Fruit fly (Drosophila melanogaster): ENCODE results near the gene Syx17.

The Syx17 gene

DNA sequence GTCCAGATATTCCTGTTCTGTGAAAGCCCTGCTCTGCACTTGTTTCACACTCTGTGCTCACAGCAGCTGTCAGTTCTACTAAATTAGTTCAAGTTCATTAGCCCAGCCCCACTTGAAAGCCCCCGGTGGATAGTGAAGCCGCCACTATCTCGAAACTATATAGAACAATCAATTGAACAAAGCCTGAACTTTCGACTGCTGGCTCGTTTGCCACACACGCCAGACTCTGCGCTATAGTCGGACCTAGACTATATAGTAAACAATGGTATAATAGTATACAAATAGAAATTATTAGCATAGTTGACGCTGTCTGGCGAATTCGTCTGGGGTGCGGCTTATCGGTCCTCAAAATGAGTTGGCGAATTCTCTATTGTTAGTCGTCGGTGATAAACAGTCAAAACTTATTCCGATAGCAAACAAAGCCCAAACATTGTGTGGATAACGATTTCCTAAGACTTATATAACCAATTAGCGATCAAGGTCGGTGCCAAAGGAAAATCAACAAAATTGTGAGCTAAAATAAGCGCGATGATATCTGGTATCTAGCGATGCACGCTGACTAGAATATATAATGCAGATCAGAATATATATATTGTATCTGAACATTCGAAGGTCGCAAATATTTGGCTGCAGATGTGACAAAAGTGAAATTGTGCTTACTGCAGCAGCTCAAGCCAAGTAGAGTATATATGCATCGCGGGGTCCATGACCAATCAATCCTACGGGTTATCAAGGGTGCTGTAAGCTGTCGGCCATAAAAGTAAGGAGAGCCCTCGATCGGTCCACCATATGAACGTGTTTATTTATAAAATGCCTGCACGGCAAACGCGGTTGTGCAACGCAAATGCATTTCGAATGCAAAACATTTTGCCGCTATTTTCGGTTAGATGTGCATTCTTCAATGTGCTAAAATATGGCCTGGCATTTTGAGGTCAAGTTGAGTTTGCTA, 12.3 kb downstream of the Syx17 start:
- no peak for TF ChIP-seq CG17801 (GFP tag; optimal IDR thresholded peaks at IDR 0.05; ENCODE audit: partially characterized antibody)

DNA sequence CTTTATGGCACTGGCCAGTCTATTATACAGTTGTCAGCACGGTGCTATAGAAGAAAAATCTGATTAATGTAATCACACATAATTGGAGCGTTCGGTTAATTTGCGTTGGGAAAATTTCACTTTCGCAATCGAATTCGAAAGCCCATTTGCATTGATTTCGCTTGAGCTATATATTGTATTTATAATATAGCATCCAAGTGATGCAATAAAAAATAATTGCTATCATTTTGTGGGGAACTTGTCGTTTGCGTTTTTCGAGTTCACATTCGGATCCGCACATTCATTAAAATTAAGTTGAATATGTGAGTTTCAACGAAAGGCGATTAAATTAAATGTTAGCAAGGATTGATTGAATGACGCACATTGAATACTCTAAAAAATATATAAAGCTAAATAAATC, 13.8 kb downstream of the Syx17 start:
- TF ChIP-seq CG17801 (GFP tag; optimal IDR thresholded peaks at IDR 0.05; ENCODE audit: partially characterized antibody) = no peak

DNA sequence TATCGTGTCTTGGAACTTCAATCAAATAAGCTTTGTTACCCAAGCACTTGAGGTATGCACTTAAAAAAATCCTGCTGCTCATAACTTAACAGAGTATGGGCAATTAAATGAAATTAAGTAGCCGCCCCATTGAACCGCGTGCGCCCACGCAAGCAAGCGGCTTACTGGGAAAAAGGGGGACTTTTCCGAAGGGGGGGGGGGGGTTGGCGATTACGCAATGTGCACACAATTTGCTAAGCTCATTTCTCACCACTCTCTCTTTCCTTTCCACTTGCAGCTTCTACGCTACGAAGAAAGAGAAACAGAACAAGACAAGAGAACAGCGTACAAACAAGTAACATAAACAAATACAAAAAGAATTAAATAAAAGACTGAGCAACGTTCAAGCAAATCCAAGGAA, 14.3 kb downstream of the Syx17 start:
- TF ChIP-seq CG17801 (GFP tag; optimal IDR thresholded peaks at IDR 0.05; ENCODE audit: partially characterized antibody) = no peak

DNA sequence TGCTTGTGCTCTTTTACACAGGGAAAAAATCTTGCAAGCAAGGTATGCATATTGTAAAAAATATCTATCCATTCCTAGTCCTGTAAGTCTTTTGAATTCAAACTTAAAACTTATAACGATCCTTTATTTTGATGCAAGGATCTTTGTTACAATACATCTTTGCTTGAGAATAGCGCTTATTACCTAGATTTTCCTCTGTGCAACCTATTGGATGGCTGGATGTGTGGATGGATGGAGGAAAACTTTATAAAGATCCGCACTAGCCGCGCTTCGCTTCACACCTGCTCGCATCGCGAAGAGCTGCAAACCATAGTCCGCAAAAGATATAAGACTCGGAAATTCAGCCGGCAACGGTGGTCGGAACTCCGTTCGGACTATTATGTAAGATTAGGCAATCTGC, 18.1 kb downstream of the Syx17 start, which contains the start of gene CG15020:
CG15020 (plus strand) TSS at position 301 of the 400 bp plus-strand sequence.
- TF ChIP-seq CG17801 (GFP tag; optimal IDR thresholded peaks at IDR 0.05; ENCODE audit: partially characterized antibody) = no peak

DNA sequence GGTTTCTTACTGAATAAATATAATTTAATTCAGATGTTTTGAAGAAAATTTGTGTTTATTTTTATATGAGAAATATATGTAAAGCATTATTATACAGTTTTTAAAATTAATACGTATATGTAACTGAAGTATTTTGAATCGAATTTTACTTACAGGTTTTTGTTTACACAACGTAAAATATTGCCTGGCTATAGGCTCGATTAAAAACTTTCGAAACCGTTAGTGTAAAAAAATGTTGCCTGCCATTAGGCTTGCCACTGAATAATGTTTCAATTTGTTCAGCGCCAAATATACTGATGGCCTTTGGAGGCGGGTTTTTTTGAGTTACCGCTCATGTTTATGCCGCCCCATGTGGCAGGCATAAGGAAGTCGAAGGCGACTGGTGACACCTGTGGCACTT, 23.3 kb downstream of the Syx17 start:
- TF ChIP-seq CG17801 (GFP tag; optimal IDR thresholded peaks at IDR 0.05; ENCODE audit: partially characterized antibody) = no peak

DNA sequence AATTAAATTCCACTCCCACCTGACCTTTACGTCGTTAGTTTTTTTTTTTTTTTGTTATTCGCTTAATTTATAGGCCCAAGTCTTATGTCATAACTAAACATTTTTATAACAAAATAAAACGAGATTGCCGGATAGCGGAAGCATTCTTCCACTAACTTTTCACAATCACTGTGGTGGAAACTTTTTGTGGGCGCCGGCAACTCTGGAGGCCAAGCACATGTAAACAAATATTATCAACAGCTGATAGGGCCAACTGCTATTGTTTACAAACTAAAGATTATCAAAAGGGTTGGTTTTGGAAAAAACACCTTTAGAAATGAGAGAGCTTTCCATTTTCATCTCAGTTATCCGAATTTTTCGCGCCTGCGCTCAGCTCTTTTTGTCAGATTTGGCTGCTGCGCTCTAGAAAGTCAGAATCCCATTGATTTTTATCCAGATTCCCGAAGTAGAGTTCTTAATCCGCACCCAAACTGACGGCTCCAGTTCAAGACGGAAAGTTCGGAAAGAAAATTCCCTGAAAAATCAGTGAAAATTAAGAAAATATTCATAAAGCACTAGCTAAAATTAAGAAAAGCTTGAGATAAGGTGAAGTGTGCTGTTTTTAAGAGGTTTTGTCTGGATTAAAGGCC, 25.7 kb downstream of the Syx17 start, which contains the start of gene nAChRbeta1:
nAChRbeta1 (plus strand) TSS at position 432 of the 629 bp plus-strand sequence.
- TF ChIP-seq CG17801 (GFP tag; optimal IDR thresholded peaks at IDR 0.05; ENCODE audit: partially characterized antibody) = no peak

DNA sequence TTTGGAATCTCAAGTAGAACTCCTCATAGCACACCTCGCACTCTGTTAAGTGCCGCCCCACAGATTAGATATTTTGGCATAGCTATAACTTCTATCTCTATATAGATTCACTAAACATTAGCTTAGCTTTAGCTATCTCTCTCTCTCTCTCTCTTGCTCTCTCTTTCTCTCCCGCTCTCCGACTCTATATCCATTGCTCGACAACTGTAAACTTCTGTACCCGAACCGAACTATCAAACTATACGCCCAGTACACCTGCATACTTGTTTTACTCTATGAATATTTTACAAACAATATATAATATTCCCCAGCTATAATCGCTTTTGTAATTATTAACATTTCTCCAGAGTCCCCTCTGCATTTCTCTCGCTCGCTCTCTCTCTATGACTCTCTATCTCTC, 27.0 kb downstream of the Syx17 start:
- TF ChIP-seq CG17801 (GFP tag; optimal IDR thresholded peaks at IDR 0.05; ENCODE audit: partially characterized antibody) = no peak

DNA sequence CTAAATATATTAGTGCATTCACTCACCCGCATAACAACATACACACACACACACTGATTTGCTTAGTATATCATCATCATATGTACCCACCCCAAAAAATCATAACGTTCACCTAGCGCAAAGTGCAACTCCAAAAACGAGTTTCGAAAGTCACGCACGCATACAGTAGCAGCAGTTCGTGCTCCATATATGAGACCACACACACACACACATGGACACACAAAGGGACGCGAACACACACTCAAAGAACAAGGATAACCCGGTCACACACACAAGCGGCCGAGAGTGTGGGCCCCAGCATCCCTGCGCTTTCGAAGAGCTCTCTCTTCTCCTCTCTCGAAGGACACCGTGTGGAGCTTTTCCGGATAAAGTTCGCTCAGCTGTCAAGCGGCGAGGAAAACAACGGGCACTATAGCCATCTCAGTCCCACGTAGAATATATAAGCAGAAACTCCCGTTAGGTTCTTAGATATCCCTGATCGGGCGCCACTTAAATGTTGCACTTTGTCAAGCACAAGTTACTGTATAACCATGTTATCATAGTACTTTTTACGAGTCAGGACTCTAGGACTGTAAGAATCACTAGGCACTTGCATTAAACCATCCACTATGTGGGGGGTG, 27.9 kb downstream of the Syx17 start:
- TF ChIP-seq CG17801 (GFP tag; optimal IDR thresholded peaks at IDR 0.05; ENCODE audit: partially characterized antibody) = no peak

DNA sequence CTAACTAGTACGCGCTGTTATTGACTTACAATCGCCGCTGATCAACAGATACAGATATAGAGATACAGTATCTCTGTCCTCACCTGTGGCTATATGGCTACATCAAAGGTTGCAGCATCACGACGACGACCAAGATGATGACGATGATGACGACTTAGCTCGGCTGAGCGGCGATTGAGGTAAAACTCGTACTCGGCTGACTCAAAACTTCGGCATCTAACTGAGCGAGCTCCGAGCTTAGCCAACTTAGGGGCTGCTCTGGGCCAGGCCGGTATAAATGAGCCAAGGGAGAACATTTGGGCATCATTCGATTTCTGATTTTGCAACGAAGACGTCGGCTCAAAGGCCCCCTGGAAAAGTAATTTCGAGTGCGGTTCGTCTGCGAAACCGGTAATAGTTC, 33.1 kb downstream of the Syx17 start, which contains the start of gene CG15021:
CG15021 (plus strand) TSS at position 301 of the 400 bp plus-strand sequence.
- TF ChIP-seq CG17801 (GFP tag; optimal IDR thresholded peaks at IDR 0.05; ENCODE audit: partially characterized antibody) = no peak

DNA sequence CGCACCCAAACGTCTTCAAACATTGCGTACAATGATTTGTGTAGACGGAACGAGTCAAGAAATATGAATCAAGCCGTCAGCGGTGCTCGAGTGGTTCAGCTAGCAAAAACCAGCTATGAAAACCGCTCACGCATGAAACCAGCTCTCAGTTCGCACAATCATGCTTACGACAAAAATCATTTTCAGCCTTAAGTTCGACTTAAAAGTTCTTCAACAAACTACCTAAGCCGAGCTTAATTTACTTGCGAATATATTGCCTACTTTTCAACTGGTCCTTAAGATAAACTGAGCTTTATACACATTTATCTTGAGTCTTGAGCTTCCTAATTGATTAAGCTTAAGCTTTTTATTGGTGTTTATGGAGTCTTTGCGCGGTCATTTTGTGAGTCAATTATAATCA, 36.9 kb downstream of the Syx17 start:
- TF ChIP-seq CG17801 (GFP tag; optimal IDR thresholded peaks at IDR 0.05; ENCODE audit: partially characterized antibody) = no peak

DNA sequence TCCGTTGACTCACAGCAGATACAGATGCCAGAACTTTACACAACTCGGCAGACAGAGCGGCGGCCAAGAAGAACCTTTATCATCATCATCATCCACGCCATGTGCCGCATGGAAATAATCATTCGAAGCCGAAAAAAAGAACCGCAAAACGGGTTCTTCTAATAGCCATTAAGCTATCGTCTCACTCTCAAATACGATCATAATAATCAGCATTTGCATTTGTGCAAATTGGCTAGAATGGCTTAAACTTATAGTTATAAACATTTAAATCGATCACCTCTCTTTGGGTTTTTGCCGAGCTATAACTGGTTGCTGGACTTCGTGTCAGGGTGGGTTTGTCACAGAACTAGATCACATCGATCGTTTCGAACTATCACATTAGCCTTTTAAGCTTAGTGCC, 38.9 kb downstream of the Syx17 start:
- no peak for TF ChIP-seq CG17801 (GFP tag; optimal IDR thresholded peaks at IDR 0.05; ENCODE audit: partially characterized antibody)

DNA sequence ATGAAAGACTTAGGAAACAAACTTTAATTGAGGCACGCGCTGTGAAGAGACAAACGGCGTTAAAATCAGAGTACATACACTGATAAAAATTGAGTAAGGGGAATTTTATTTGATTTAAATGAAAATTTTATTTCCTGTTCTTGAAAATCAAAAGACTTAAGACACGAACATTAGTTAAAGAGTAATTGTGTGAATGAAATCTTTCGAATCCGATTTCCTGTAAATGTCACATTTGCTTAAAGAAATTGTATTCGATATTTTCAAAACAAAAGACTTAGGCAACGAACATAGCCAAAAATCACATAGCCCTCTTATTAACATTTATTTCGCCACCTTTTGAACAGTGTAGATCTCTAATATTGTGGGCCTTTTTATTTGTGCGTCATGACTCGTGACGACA, 42.5 kb downstream of the Syx17 start:
- TF ChIP-seq CG17801 (GFP tag; optimal IDR thresholded peaks at IDR 0.05; ENCODE audit: partially characterized antibody) = no peak

DNA sequence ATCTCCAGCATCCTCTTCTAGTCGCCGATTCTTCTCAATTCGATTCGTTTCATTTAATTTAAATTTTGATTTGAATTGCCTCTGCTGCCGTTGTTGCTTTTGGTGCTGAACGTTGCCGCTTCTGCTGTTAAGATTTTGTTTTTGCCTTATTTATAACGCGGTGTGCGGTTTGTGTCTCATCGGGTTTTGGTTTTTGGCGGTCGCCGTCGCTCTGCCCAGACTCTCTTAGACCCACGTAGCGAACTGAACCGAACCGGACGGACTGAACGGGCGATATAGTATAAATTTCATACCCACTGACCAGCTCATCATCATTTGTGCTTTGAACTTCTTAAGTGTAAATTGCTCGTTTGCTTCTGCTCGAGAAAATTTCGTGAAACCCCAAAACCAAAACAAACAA, 43.0 kb downstream of the Syx17 start, which contains the start of gene CG12607:
CG12607 (plus strand) TSS at position 301 of the 400 bp plus-strand sequence.
- no peak for TF ChIP-seq CG17801 (GFP tag; optimal IDR thresholded peaks at IDR 0.05; ENCODE audit: partially characterized antibody)

DNA sequence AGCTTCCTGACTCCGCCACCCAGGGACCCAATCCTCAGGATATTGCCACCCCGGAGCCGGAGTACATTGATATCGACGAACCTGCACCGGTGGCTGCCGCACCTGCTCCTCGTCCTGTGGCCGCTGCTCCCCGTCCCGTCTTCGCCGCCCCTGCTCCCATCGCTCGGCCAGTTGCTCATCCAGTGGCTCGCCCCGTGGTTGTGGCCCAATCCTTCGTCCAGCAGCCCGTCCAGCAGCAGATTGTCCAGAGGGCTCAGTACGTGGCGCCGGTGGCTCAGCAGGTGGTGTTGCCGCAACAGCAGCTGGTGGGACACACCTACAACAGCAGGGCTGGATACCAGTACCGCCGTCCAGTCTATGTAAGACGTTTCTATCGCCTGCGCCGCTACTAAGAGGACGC, 43.9 kb downstream of the Syx17 start:
- no peak for TF ChIP-seq CG17801 (GFP tag; optimal IDR thresholded peaks at IDR 0.05; ENCODE audit: partially characterized antibody)

All from ovary, adult (tissue).